Worm (Caenorhabditis elegans): ENCODE data around the gene srb-3.

- no peak for TF ChIP-seq him-1 (tag; optimal IDR thresholded peaks at IDR 0.05)
- no peak for TF ChIP-seq dao-5 (tag; optimal IDR thresholded peaks at IDR 0.05)
These were observed 25.1 kb upstream of the srb-3 start for ce11 chrII:5191766-5192165.

All from whole organism, L4/young adult.